Worm (Caenorhabditis elegans): ENCODE data around the gene Y38F1A.4.

ce11 chrII:12995322-12995721 is 25.8 kb upstream of the Y38F1A.4 start:
- no peak for TF ChIP-seq ama-1 (optimal IDR thresholded peaks at IDR 0.05)
- TF ChIP-seq hlh-11 (tag; optimal IDR thresholded peaks at IDR 0.05): no peak
- TF ChIP-seq madf-5 (GFP tag; IDR thresholded peaks at IDR 0.05): no peak
- TF ChIP-seq aly-2 (tag; optimal IDR thresholded peaks at IDR 0.05): no peak
- no peak for TF ChIP-seq dmd-9 (GFP tag; IDR thresholded peaks at IDR 0.05)
- no peak for TF ChIP-seq nhr-11 (tag; optimal IDR thresholded peaks at IDR 0.05)
- TF ChIP-seq lin-13 (GFP tag; optimal IDR thresholded peaks at IDR 0.05): no peak
- no peak for TF ChIP-seq nhr-77 (tag; optimal IDR thresholded peaks at IDR 0.05)
- no peak for TF ChIP-seq daf-8 (GFP tag; IDR thresholded peaks at IDR 0.05)

Measured in whole organism, L4 larva.